Worm (Caenorhabditis elegans): ENCODE data around the gene bbs-2.
A peak's percentile ranks its signal among the peaks of the same experiment; 100 is the strongest.

The bbs-2 gene

DNA sequence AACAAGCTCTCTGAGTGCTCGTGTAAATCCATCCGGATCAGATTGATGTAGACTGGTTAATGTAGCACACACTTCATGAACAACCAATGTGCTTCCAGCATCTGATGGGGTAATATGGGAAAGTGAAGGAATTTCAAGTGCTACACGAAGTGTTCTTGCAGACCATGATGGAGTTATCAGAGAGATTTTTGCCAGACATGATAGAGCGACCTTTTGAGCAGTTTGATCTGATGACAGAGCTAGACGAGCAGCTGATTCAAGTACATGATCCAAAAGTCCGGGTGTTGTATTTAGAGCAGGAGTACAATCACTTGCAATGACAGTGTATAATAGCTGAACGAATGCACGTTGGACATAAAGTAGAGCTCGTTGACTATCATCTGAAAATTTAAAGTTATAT is 16.0 kb upstream of the bbs-2 start:
- no peak for TF ChIP-seq unc-62 (GFP tag; optimal IDR thresholded peaks at IDR 0.05)
- no peak for TF ChIP-seq sma-9 (GFP tag; optimal IDR thresholded peaks at IDR 0.05)
- no peak for TF ChIP-seq sma-9 (tag; optimal IDR thresholded peaks at IDR 0.05)
- no peak for TF ChIP-seq dmd-4 (tag; optimal IDR thresholded peaks at IDR 0.05)
- TF ChIP-seq Y55F3AM.14 (GFP tag; optimal IDR thresholded peaks at IDR 0.05), result no peak
- TF ChIP-seq ZK546.5 (tag; optimal IDR thresholded peaks at IDR 0.05), result no peak
- no peak for TF ChIP-seq peb-1 (tag; optimal IDR thresholded peaks at IDR 0.05)
- no peak for TF ChIP-seq blmp-1 (tag; optimal IDR thresholded peaks at IDR 0.05; ENCODE audit: insufficient read depth)
- TF ChIP-seq skn-1 (tag; optimal IDR thresholded peaks at IDR 0.05), result no peak
- no peak for TF ChIP-seq fos-1 (tag; optimal IDR thresholded peaks at IDR 0.05)
- no peak for TF ChIP-seq zag-1 (tag; optimal IDR thresholded peaks at IDR 0.05)
- no peak for TF ChIP-seq nhr-77 (tag; optimal IDR thresholded peaks at IDR 0.05)
- no peak for TF ChIP-seq nhr-23 (tag; optimal IDR thresholded peaks at IDR 0.05)
- TF ChIP-seq nhr-6 (tag; optimal IDR thresholded peaks at IDR 0.05), result no peak
- TF ChIP-seq ceh-16 (tag; optimal IDR thresholded peaks at IDR 0.05), result no peak
- no peak for TF ChIP-seq mdl-1 (tag; optimal IDR thresholded peaks at IDR 0.05)

DNA sequence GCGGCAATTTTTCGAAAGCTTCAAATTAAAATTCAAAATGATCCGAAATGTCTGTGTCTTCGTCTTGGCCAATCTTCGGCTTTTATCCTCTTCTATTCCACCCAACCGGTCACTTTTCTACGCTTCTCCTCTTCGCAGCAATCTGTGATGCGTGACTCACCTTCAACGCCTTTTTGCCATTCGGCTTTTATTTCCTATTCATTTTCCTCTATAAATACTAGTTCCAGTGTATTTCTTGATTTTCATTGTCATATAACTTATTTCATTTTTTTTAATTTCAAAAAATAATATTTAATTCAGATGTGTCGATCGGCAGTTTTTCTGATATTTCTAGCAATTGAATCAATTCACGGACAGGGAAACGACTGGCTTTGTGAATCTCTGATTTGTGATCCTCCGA is 13.7 kb upstream of the bbs-2 start, which contains the start of gene C49H3.16:
Gene C49H3.16, plus strand, starts transcription at position 301 of the 400 bp plus-strand sequence.
- TF ChIP-seq gmeb-1 (tag; optimal IDR thresholded peaks at IDR 0.05) (no peak), aly-2 (tag; optimal IDR thresholded peaks at IDR 0.05) (no peak), lin-13 (GFP tag; optimal IDR thresholded peaks at IDR 0.05) (no peak), unc-39 (tag; optimal IDR thresholded peaks at IDR 0.05) (no peak), skn-1 (tag; optimal IDR thresholded peaks at IDR 0.05) (no peak), fos-1 (tag; optimal IDR thresholded peaks at IDR 0.05) (no peak), C34F6.9 (tag; optimal IDR thresholded peaks at IDR 0.05) (no peak)

DNA sequence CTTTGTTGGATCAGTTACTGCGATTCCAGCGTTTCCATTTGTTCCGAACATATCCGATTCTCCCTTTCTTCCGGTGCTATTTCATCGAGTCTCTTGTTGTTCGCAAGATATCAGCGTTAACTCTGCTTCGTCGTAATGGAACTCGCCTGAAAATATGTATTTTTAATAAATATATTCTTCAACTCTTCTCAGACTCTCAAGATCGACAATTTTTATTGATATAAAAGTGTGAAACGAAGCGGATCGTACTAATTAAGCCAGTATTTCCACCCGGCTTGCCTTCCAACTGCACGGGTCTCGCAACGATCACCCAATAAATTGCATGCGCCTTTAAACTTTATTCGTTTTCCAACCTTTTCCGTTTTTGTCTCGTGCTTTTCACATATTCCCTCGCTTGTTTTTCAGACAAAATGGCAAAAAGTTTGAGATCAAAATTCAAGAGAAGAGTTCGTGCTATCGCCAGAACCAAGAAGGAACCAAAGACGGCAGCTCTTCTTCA is 9.8 kb upstream of the bbs-2 start, which contains the start of the genes xpo-3 and C49H3.3:
Gene xpo-3, minus strand, starts transcription at position 51 of the 499 bp plus-strand sequence.
Gene C49H3.3, plus strand, starts transcription at position 369 of the 499 bp plus-strand sequence.
- no peak for TF ChIP-seq aly-2 (tag; optimal IDR thresholded peaks at IDR 0.05)
- TF ChIP-seq fos-1 (tag; optimal IDR thresholded peaks at IDR 0.05), result peak; percentile 5
- no peak for TF ChIP-seq sma-9 (GFP tag; optimal IDR thresholded peaks at IDR 0.05)
- no peak for TF ChIP-seq sma-9 (tag; optimal IDR thresholded peaks at IDR 0.05)
- peak; percentile 50 for TF ChIP-seq crh-2 (tag; optimal IDR thresholded peaks at IDR 0.05)
- peak; percentile 26 for TF ChIP-seq nhr-25 (tag; optimal IDR thresholded peaks at IDR 0.05)
- TF ChIP-seq mbf-1 (tag; optimal IDR thresholded peaks at IDR 0.05), result no peak
- peak; percentile 63 for TF ChIP-seq unc-55 (GFP tag; optimal IDR thresholded peaks at IDR 0.05)
- TF ChIP-seq lsy-2 (tag; optimal IDR thresholded peaks at IDR 0.05), result peak in 1 of 2 experiments; percentile 69
- TF ChIP-seq mdl-1 (tag; optimal IDR thresholded peaks at IDR 0.05), result no peak
- TF ChIP-seq nhr-129 (tag; optimal IDR thresholded peaks at IDR 0.05), result peak; percentile 50
- TF ChIP-seq C34F6.9 (tag; optimal IDR thresholded peaks at IDR 0.05), result peak; percentile 58

DNA sequence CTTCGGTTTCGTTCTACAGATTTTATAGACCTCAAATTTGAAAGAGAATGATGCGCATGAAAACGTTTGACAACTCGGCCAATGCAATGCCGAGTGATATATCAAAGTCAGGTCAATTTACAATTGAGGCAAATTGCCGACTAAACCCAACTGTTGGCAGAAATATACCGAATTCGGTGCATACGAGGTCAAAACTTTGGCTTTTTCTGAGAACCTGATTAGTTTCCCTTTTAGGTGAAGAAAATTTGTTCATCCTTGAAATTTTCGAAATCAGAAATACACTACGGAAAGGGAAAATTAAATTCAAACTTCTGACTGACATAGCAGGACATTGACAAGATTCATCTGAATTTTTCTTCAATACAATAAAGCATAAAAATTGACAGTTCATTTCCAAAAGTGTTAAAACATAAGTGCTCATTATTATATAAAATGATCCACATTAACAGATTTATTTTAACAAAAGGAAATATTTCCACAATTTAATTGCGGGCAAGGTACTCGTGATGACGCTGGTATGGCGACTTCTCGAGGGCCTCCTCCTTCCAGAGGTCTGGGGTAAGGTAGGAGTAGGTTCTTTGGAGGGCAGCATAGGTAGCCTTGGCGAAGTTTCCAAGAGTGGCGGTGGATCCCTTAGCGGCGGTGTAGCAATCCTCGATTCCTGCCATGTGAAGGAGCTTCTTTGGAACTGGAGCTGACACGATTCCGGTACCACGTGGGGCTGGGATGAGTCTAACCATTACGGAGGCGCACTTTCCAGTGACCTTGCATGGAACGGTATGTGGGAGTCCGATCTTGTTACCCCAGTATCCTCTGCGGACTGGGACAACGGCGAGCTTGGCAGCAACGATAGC is 8.6 kb upstream of the bbs-2 start:
- TF ChIP-seq mab-5 (tag; optimal IDR thresholded peaks at IDR 0.05), result no peak
- no peak for TF ChIP-seq unc-39 (tag; optimal IDR thresholded peaks at IDR 0.05)
- no peak for TF ChIP-seq C34F6.9 (tag; optimal IDR thresholded peaks at IDR 0.05)
- no peak for TF ChIP-seq ztf-4 (tag; optimal IDR thresholded peaks at IDR 0.05)
- no peak for TF ChIP-seq nhr-6 (tag; optimal IDR thresholded peaks at IDR 0.05)
- no peak for TF ChIP-seq ceh-82 (tag; optimal IDR thresholded peaks at IDR 0.05)
- no peak for TF ChIP-seq lin-39 (tag; optimal IDR thresholded peaks at IDR 0.05)
- no peak for TF ChIP-seq nhr-23 (tag; optimal IDR thresholded peaks at IDR 0.05)
- no peak for TF ChIP-seq Y55F3AM.14 (GFP tag; optimal IDR thresholded peaks at IDR 0.05)
- TF ChIP-seq blmp-1 (tag; optimal IDR thresholded peaks at IDR 0.05; ENCODE audit: insufficient read depth), result no peak
- no peak for TF ChIP-seq nhr-21 (tag; optimal IDR thresholded peaks at IDR 0.05)
- no peak for TF ChIP-seq ZK546.5 (tag; optimal IDR thresholded peaks at IDR 0.05)
- TF ChIP-seq unc-62 (GFP tag; optimal IDR thresholded peaks at IDR 0.05), result no peak
